Worm (Caenorhabditis elegans) whole organism, mixed stage, embryonic: Measurements from ENCODE around the gene srh-195.
"Not testable (repeated sequence)": the region's sequence is repeated elsewhere in the genome, so short reads cannot be mapped to it uniquely, and the experiment has no call there.

Experiments
- ces-1 ChIP-seq: fragments of 150-350 bp; optimal IDR thresholded peaks from 2 replicates; lab custom pipeline; 2014; ENCODE audit warnings: missing biosample characterization, missing genetic modification reagents, missing genetic modification characterization
- elt-3 ChIP-seq: fragments of 150-350 bp; optimal IDR thresholded peaks from 2 replicates; lab custom pipeline; 2014; ENCODE audit warnings: missing biosample characterization, missing genetic modification characterization
- lin-32 ChIP-seq: fragments of 200-800 bp; sonication (Bioruptor generic); optimal IDR thresholded peaks from 2 replicates; lab custom pipeline; 2018; ENCODE audit warnings: mild to moderate bottlenecking, missing genetic modification characterization, missing compliant biosample characterization
- mep-1 ChIP-seq: fragments of 150-350 bp; optimal IDR thresholded peaks from 2 replicates; lab custom pipeline; 2017; ENCODE audit warnings: missing biosample characterization, missing genetic modification reagents, missing genetic modification characterization, inconsistent platforms
- nhr-12 ChIP-seq: fragments of 150-350 bp; optimal IDR thresholded peaks from 2 replicates; lab custom pipeline; 2014; ENCODE audit warnings: missing biosample characterization, missing genetic modification characterization
- nhr-237 ChIP-seq: fragments of 150-350 bp; optimal IDR thresholded peaks from 2 replicates; lab custom pipeline; 2014; ENCODE audit warnings: missing biosample characterization, missing genetic modification characterization
- pha-4 ChIP-seq: fragments of 150-350 bp; optimal IDR thresholded peaks from 2 replicates; lab custom pipeline; 2018; ENCODE audit warnings: missing biosample characterization, missing genetic modification reagents, missing genetic modification characterization
- zip-8 ChIP-seq: fragments of 150-350 bp; optimal IDR thresholded peaks from 2 replicates; lab custom pipeline; 2014; ENCODE audit warnings: missing biosample characterization, missing genetic modification characterization

DNA sequence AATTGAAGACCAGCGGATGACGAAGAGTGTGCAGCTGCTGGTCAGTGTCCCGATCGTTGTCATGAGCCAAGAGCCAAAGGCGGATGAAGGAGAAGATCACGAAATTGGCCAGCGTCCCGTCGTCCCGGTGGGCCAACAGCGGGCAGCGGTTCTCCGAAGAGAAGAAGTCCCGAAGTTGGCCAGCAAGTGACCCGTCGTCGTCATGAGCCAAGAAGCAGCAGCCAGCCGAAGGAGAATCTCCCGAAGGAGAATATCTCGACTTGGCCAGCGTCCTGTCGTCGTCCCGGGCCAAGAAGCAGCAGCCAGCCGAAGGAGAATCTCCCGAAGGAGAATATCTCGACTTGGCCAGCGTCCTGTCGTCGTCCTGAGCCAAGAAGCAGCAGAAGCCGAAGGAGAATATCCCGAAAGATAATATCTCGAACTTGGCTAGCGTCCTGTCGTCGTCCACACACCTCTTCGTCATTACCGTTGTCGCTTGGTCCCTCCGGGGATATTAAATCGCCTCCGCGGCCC, 46.7 kb upstream of the srh-195 start, which contains the start of gene C33C12.11:
- TF ChIP-seq ces-1; zip-8; mep-1; elt-3 (tag; lab: Kevin White, UChicago); nhr-12 (tag; lab: Kevin White, UChicago); lin-32 (GFP tag; lab: Kevin White, UChicago); pha-4 (tag; lab: Kevin White, UChicago); nhr-237: not testable (repeated sequence)
